Fruit fly (Drosophila melanogaster) whole organism, wandering third instar larva: ENCODE measurements around the gene CG1288.

Experiments
- HLH106 ChIP-seq: fragments of 200-800 bp; optimal IDR thresholded peaks from 3 replicates; lab custom pipeline; 2019; ENCODE audit warnings: missing biosample characterization, mild to moderate bottlenecking, missing genetic modification characterization, moderate library complexity
- Vsx2 ChIP-seq: fragments of 200-300, 225-300 bp; sonication (Bioruptor generic); optimal IDR thresholded peaks from 2 replicates; lab custom pipeline; 2018; ENCODE audit warnings: missing biosample characterization, missing genetic modification characterization; ENCODE audit not compliant: partially characterized antibody
- usp ChIP-seq: fragments of >200 bp; optimal IDR thresholded peaks from 2 replicates; lab custom pipeline; 2017; ENCODE audit warnings: missing biosample characterization, missing genetic modification characterization

dm6 chr3R:7186242-7187092 lies 21.8 kb downstream of the CG1288 start, which contains the start of the genes CG10055 and lap:
- TF ChIP-seq Vsx2 (GFP tag; lab: Kevin White, UChicago) (no peak), usp (GFP tag; lab: Kevin White, UChicago) (no peak), HLH106 (no peak)
